Worm (Caenorhabditis elegans): Measurements from ENCODE around the gene str-254.

DNA sequence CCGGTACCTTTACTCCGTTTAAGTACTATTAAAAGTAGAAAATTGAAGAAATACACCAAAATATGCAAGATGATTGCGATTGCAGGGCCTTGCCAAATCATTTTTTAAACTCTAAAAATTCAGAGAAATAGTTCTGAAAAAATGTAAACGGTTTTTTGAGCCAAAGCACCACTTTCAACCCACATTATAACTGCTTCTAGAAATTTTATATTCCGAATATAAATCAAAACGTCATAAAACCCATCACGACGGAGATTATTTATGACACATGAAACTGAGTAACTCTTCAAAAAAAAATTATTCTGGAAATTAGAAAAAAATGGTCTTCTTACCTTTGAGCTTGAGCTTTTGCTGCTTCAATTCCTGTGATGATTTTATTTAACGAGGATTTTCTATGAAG lies 39.0 kb downstream of the str-254 start, which contains the start of gene srxa-16:
- TF ChIP-seq tbx-2 (tag; optimal IDR thresholded peaks at IDR 0.05) (no peak), lin-11 (tag; optimal IDR thresholded peaks at IDR 0.05) (no peak), zip-5 (tag; optimal IDR thresholded peaks at IDR 0.05) (no peak), dve-1 (tag; optimal IDR thresholded peaks at IDR 0.05) (no peak), K09A11.1 (tag; optimal IDR thresholded peaks at IDR 0.05; ENCODE audit: insufficient read depth) (no peak), ceh-31 (tag; optimal IDR thresholded peaks at IDR 0.05) (no peak), pros-1 (tag; optimal IDR thresholded peaks at IDR 0.05) (no peak), mec-3 (tag; optimal IDR thresholded peaks at IDR 0.05; ENCODE audit: borderline replicate concordance) (no peak), ceh-45 (GFP tag; IDR thresholded peaks at IDR 0.05) (no peak), nhr-11 (tag; optimal IDR thresholded peaks at IDR 0.05) (no peak), unc-86 (tag; optimal IDR thresholded peaks at IDR 0.05) (no peak), ceh-19 (GFP tag; optimal IDR thresholded peaks at IDR 0.05) (no peak)
